Worm (Caenorhabditis elegans): Measurements from ENCODE around the gene kqt-2.

- no peak for TF ChIP-seq nhr-11 (tag; optimal IDR thresholded peaks at IDR 0.05)
- TF ChIP-seq lin-39 (tag; optimal IDR thresholded peaks at IDR 0.05) = no peak
- no peak for TF ChIP-seq zag-1 (tag; optimal IDR thresholded peaks at IDR 0.05)
Observed at ce11 chrX:8193213-8193612, 53.0 kb downstream of the kqt-2 start.

Data from whole organism, L2 larva.